Worm (Caenorhabditis elegans): ENCODE data around the gene F35B3.4.

Gene F35B3.4

ce11 chrX:17054121-17054520 lies 33.4 kb upstream of the F35B3.4 start:
- TF ChIP-seq blmp-1 (tag; optimal IDR thresholded peaks at IDR 0.05; ENCODE audit: insufficient read depth): peak; percentile 60
- TF ChIP-seq nhr-25 (tag; optimal IDR thresholded peaks at IDR 0.05): peak; percentile 24
- TF ChIP-seq mab-5 (tag; optimal IDR thresholded peaks at IDR 0.05): no peak
- peak; percentile 49 for TF ChIP-seq sma-9 (GFP tag; optimal IDR thresholded peaks at IDR 0.05)
- no peak for TF ChIP-seq sma-9 (tag; optimal IDR thresholded peaks at IDR 0.05)
- no peak for TF ChIP-seq mbf-1 (tag; optimal IDR thresholded peaks at IDR 0.05)
- TF ChIP-seq nhr-6 (tag; optimal IDR thresholded peaks at IDR 0.05): no peak
- peak; percentile 47 for TF ChIP-seq nhr-21 (tag; optimal IDR thresholded peaks at IDR 0.05)
- TF ChIP-seq lin-39 (tag; optimal IDR thresholded peaks at IDR 0.05): no peak
- no peak for TF ChIP-seq unc-62 (GFP tag; optimal IDR thresholded peaks at IDR 0.05)
- TF ChIP-seq nhr-129 (tag; optimal IDR thresholded peaks at IDR 0.05): no peak
- TF ChIP-seq sma-3 (GFP tag; optimal IDR thresholded peaks at IDR 0.05): peak; percentile 37
- no peak for TF ChIP-seq nhr-23 (tag; optimal IDR thresholded peaks at IDR 0.05)
- no peak for TF ChIP-seq nhr-237 (tag; optimal IDR thresholded peaks at IDR 0.05)

ce11 chrX:17045529-17045928 lies 24.8 kb upstream of the F35B3.4 start, which contains the start of gene C30G4.2:
C30G4.2 (minus strand) TSS chrX:17045629.
- TF ChIP-seq ztf-1 (GFP tag; conservative IDR thresholded peaks at IDR 0.05) (no peak), ama-1 (optimal IDR thresholded peaks at IDR 0.05) (no peak), lin-39 (tag; optimal IDR thresholded peaks at IDR 0.05) (no peak), nhr-77 (tag; optimal IDR thresholded peaks at IDR 0.05) (no peak), lin-11 (tag; optimal IDR thresholded peaks at IDR 0.05) (no peak), Y55F3AM.14 (GFP tag; optimal IDR thresholded peaks at IDR 0.05) (no peak), nhr-25 (tag; optimal IDR thresholded peaks at IDR 0.05) (no peak), alr-1 (tag; optimal IDR thresholded peaks at IDR 0.05) (no peak), zag-1 (tag; optimal IDR thresholded peaks at IDR 0.05) (no peak), aly-2 (tag; optimal IDR thresholded peaks at IDR 0.05) (no peak), R02D3.7 (tag; optimal IDR thresholded peaks at IDR 0.05) (no peak), mbf-1 (tag; optimal IDR thresholded peaks at IDR 0.05) (no peak), unc-39 (tag; optimal IDR thresholded peaks at IDR 0.05) (no peak), ceh-16 (tag; optimal IDR thresholded peaks at IDR 0.05) (no peak), blmp-1 (tag; optimal IDR thresholded peaks at IDR 0.05; ENCODE audit: insufficient read depth) (no peak), nhr-237 (tag; optimal IDR thresholded peaks at IDR 0.05) (no peak)

ce11 chrX:17042946-17043345 lies 22.2 kb upstream of the F35B3.4 start, which contains the start of gene F35B3.7:
F35B3.7 (minus strand) TSS chrX:17043078.
- TF ChIP-seq nhr-129 (tag; optimal IDR thresholded peaks at IDR 0.05) (peak; percentile 72), F13H6.1 (tag; optimal IDR thresholded peaks at IDR 0.05) (peak; percentile 61), egl-27 (tag; optimal IDR thresholded peaks at IDR 0.05) (no peak), sma-9 (GFP tag; optimal IDR thresholded peaks at IDR 0.05) (peak; percentile 42), sma-9 (tag; optimal IDR thresholded peaks at IDR 0.05) (no peak), blmp-1 (tag; optimal IDR thresholded peaks at IDR 0.05; ENCODE audit: insufficient read depth) (no peak), nhr-23 (tag; optimal IDR thresholded peaks at IDR 0.05) (no peak), elt-1 (tag; optimal IDR thresholded peaks at IDR 0.05) (no peak), nhr-12 (tag; optimal IDR thresholded peaks at IDR 0.05) (no peak), fos-1 (tag; optimal IDR thresholded peaks at IDR 0.05) (no peak), C34F6.9 (tag; optimal IDR thresholded peaks at IDR 0.05) (peak; percentile 5)

- TF ChIP-seq nhr-129 (tag; optimal IDR thresholded peaks at IDR 0.05): no peak
- TF ChIP-seq Y55F3AM.14 (GFP tag; optimal IDR thresholded peaks at IDR 0.05): no peak
- TF ChIP-seq gmeb-1 (tag; optimal IDR thresholded peaks at IDR 0.05): no peak
- TF ChIP-seq nhr-11 (tag; optimal IDR thresholded peaks at IDR 0.05): no peak
Measured at ce11 chrX:17041571-17041970, 20.8 kb upstream of the F35B3.4 start.

- TF ChIP-seq unc-39 (tag; optimal IDR thresholded peaks at IDR 0.05) (no peak), Y55F3AM.14 (GFP tag; optimal IDR thresholded peaks at IDR 0.05) (no peak), mdl-1 (tag; optimal IDR thresholded peaks at IDR 0.05) (no peak), crh-2 (tag; optimal IDR thresholded peaks at IDR 0.05) (no peak), nhr-237 (tag; optimal IDR thresholded peaks at IDR 0.05) (no peak), skn-1 (tag; optimal IDR thresholded peaks at IDR 0.05) (no peak), alr-1 (tag; optimal IDR thresholded peaks at IDR 0.05) (no peak), elt-1 (tag; optimal IDR thresholded peaks at IDR 0.05) (no peak), nhr-6 (tag; optimal IDR thresholded peaks at IDR 0.05) (no peak), nhr-11 (tag; optimal IDR thresholded peaks at IDR 0.05) (no peak), ztf-11 (tag; optimal IDR thresholded peaks at IDR 0.05) (no peak), nhr-77 (tag; optimal IDR thresholded peaks at IDR 0.05) (no peak), peb-1 (tag; optimal IDR thresholded peaks at IDR 0.05) (no peak), aly-2 (tag; optimal IDR thresholded peaks at IDR 0.05) (no peak), snpc-4 (tag; optimal IDR thresholded peaks at IDR 0.05) (no peak), nhr-129 (tag; optimal IDR thresholded peaks at IDR 0.05) (no peak)
Measured at ce11 chrX:17038616-17039015, 17.9 kb upstream of the F35B3.4 start.
